Fruit fly (Drosophila melanogaster) whole organism, adult: ENCODE measurements around the gene CG7824.

Experiments
- Hr96 ChIP-seq: fragments of 200-800 bp; sonication (Bioruptor generic); optimal IDR thresholded peaks from 2 replicates; lab custom pipeline; 2016; ENCODE audit warnings: missing biosample characterization, missing genetic modification characterization
- kay ChIP-seq: fragments of 200-800 bp; sonication (Bioruptor generic); peaks from one replicate; lab custom pipeline; 2016; ENCODE audit warnings: missing biosample characterization, missing genetic modification characterization, borderline replicate concordance
- tj ChIP-seq: fragments of 200-800 bp; sonication (Bioruptor generic); optimal IDR thresholded peaks from 3 replicates; lab custom pipeline; 2017; ENCODE audit warnings: missing biosample characterization, mild to moderate bottlenecking, missing genetic modification characterization, moderate library complexity

DNA sequence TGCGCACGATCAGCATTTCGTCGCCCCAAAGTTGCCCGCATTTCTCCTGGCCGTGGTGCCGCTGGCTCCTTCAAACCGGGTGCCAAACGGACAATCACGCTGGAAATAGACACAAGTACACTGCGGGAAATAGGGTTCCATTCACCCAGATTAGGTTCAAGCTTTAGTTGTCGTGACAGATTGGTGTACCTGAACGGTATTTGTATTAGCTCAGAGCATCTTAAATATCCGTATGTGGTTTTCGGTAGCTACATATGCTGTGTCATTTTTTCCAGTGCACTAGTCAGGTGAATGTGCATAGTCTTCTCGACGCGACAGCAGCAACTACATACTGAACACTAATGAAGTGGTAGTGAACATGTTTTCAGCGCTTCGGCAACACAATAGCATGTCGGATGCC lies 11.6 kb downstream of the CG7824 start:
- TF ChIP-seq tj (no peak), kay (GFP tag; lab: Kevin White, UChicago) (no peak), Hr96 (GFP tag; lab: Kevin White, UChicago) (no peak)
